Worm (Caenorhabditis elegans) whole organism, L2 larva: ENCODE data around the gene cec-3.

Source experiments
- R02D3.7 ChIP-seq: fragments of 150-350 bp; optimal IDR thresholded peaks from 2 replicates; lab custom pipeline; 2014; ENCODE audit warnings: missing biosample characterization, missing genetic modification characterization
- aly-2 ChIP-seq: fragments of 150-350 bp; optimal IDR thresholded peaks from 2 replicates; lab custom pipeline; 2014; ENCODE audit warnings: missing biosample characterization, missing genetic modification characterization
- ceh-82 ChIP-seq: fragments of 150-350 bp; optimal IDR thresholded peaks from 2 replicates; lab custom pipeline; 2014; ENCODE audit warnings: missing biosample characterization, missing genetic modification characterization
- elt-3 ChIP-seq: sonication (generic microtip); optimal IDR thresholded peaks from 2 replicates; lab custom pipeline; 2017; ENCODE audit warnings: missing biosample characterization, missing genetic modification characterization
- lin-13 ChIP-seq: fragments of 150-350 bp; optimal IDR thresholded peaks from 2 replicates; lab custom pipeline; 2014; ENCODE audit warnings: missing biosample characterization, missing genetic modification reagents, missing genetic modification characterization
- mdl-1 ChIP-seq, 2 experiments: fragments of 150-350 bp in 1 of 2; sonication (generic microtip) in 1 of 2; optimal IDR thresholded peaks; 2 replicates each; lab custom pipeline; 2017; ENCODE audit warnings: missing biosample characterization in 2 of 2, missing genetic modification characterization in 2 of 2
- nhr-77 ChIP-seq: fragments of 150-350 bp; optimal IDR thresholded peaks from 2 replicates; lab custom pipeline; 2014; ENCODE audit warnings: missing biosample characterization, missing genetic modification characterization
- unc-39 ChIP-seq: fragments of 150-350 bp; optimal IDR thresholded peaks from 2 replicates; lab custom pipeline; 2014; ENCODE audit warnings: missing biosample characterization, missing genetic modification characterization

- TF ChIP-seq elt-3 (tag; lab: Kevin White, UChicago) (no peak), lin-13 (no peak), unc-39 (tag; lab: Kevin White, UChicago) (no peak), R02D3.7 (tag; lab: Kevin White, UChicago) (no peak), ceh-82 (tag; lab: Kevin White, UChicago) (no peak), aly-2 (no peak), nhr-77 (tag; lab: Kevin White, UChicago) (no peak), mdl-1 (tag; optimal IDR thresholded peaks at IDR 0.05; lab: Kevin White, UChicago) (no peak)
These were observed 11.7 kb downstream of the cec-3 start, which contains the start of gene T09A5.4 for ce11 chrII:7845571-7846236.
